Fruit fly (Drosophila melanogaster) whole organism, embryonic: ENCODE results near the gene dlp.

Experiments used
- CG15696 ChIP-seq: fragments of 200-800 bp; sonication (Bioruptor generic); optimal IDR thresholded peaks from 2 replicates; lab custom pipeline; 2019; ENCODE audit warnings: missing biosample characterization, mild to moderate bottlenecking, missing genetic modification characterization, moderate library complexity
- CG2712 ChIP-seq: fragments of 200-800 bp; optimal IDR thresholded peaks from 3 replicates; lab custom pipeline; 2019; ENCODE audit warnings: missing biosample characterization, mild to moderate bottlenecking, missing genetic modification characterization, moderate library complexity
- CG6765 ChIP-seq: fragments of 200-800 bp; sonication (Bioruptor generic); optimal IDR thresholded peaks from 3 replicates; lab custom pipeline; 2017; ENCODE audit warnings: missing biosample characterization, mild to moderate bottlenecking, missing genetic modification characterization
- CG9437 ChIP-seq: fragments of 200-800 bp; sonication (Bioruptor generic); optimal IDR thresholded peaks from 2 replicates; lab custom pipeline; 2018; ENCODE audit warnings: missing biosample characterization, mild to moderate bottlenecking, missing genetic modification characterization
- CG9609 ChIP-seq: fragments of 200-800 bp; sonication (Bioruptor generic); optimal IDR thresholded peaks from 3 replicates; lab custom pipeline; 2016; ENCODE audit warnings: missing biosample characterization, missing genetic modification characterization
- Hr39 ChIP-seq: fragments of >200 bp; optimal IDR thresholded peaks from 2 replicates; lab custom pipeline; 2017
- Opbp ChIP-seq: fragments of 200-800 bp; sonication (Bioruptor generic); IDR thresholded peaks from 3 replicates; pipeline ENCODE4 v1.3.6; 2022; ENCODE audit warnings: missing biosample characterization, missing genetic modification characterization; ENCODE audit not compliant: partially characterized antibody
- cato ChIP-seq: fragments of 200-800 bp; sonication (Bioruptor generic); optimal IDR thresholded peaks from 2 replicates; lab custom pipeline; 2016; ENCODE audit warnings: missing biosample characterization, missing genetic modification characterization, borderline replicate concordance
- pfk ChIP-seq: fragments of 200-800 bp; sonication (Bioruptor generic); optimal IDR thresholded peaks from 2 replicates; lab custom pipeline; 2018; ENCODE audit warnings: missing biosample characterization, mild to moderate bottlenecking, missing genetic modification characterization, moderate library complexity

DNA sequence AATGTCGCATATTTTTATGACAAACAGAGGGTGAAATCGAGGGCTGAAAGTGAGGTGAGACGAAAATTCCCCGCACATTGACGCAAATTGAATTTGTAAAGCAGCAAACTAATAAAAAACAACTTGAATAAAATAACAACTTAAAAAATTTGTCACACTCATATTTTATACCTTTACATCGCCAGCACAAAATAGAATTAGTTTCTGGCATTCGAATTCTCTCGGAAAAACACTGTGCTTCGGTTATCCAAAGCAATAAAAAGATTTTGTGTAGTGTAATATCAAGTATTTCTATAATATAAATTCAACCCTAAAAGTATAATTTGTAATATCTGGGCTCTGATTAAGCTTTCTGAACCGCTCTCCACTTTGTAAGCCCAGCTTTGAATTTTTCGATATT, 27.1 kb upstream of the dlp start:
- TF ChIP-seq CG6765 (GFP tag; lab: Kevin White, UChicago) = no peak
- TF ChIP-seq Opbp (GFP tag; lab: Robert Waterston, UW) = no peak
- TF ChIP-seq CG9609 = no peak
- no peak for TF ChIP-seq CG15696 (tag; lab: Kevin White, UChicago)
- TF ChIP-seq CG2712 (tag; lab: Kevin White, UChicago) = no peak
- TF ChIP-seq Hr39 (lab: Kevin White, UChicago) = no peak
- TF ChIP-seq cato (GFP tag; lab: Kevin White, UChicago) = no peak
- TF ChIP-seq pfk = no peak
- TF ChIP-seq CG9437 = no peak
